Worm (Caenorhabditis elegans) whole organism, late embryonic: ENCODE data around the gene F54F2.6.

ENCODE experiments used
- C08G9.2 ChIP-seq: sonication (generic microtip); optimal IDR thresholded peaks from 2 replicates; lab custom pipeline; 2016; ENCODE audit warnings: mild to moderate bottlenecking, missing genetic modification characterization, moderate library complexity, missing compliant biosample characterization
- F13H6.1 ChIP-seq: sonication (generic microtip); optimal IDR thresholded peaks from 2 replicates; lab custom pipeline; 2016; ENCODE audit warnings: missing genetic modification characterization, missing compliant biosample characterization
- K02D7.2 ChIP-seq: sonication (generic microtip); optimal IDR thresholded peaks from 2 replicates; lab custom pipeline; 2017; ENCODE audit warnings: mild to moderate bottlenecking, missing genetic modification characterization, missing compliant biosample characterization
- K09A11.1 ChIP-seq: sonication (generic microtip); optimal IDR thresholded peaks from 2 replicates; lab custom pipeline; 2017; ENCODE audit warnings: antibody characterized with exemption, mild to moderate bottlenecking, missing genetic modification characterization, missing compliant biosample characterization; ENCODE audit not compliant: insufficient read depth
- T23F11.4 ChIP-seq: fragments of 200-800 bp; sonication (Bioruptor generic); optimal IDR thresholded peaks from 2 replicates; lab custom pipeline; 2018; ENCODE audit warnings: mild to moderate bottlenecking, missing genetic modification characterization, missing compliant biosample characterization
- Y22D7AL.16 ChIP-seq: sonication (generic microtip); optimal IDR thresholded peaks from 2 replicates; lab custom pipeline; 2016; ENCODE audit warnings: missing genetic modification characterization, missing compliant biosample characterization
- ama-1 ChIP-seq: fragments of 150-350 bp; optimal IDR thresholded peaks from 2 replicates; lab custom pipeline; 2014
- ceh-14 ChIP-seq: sonication (generic microtip); optimal IDR thresholded peaks from 2 replicates; lab custom pipeline; 2016; ENCODE audit warnings: missing genotype, missing genetic modification characterization, missing compliant biosample characterization
- ceh-18 ChIP-seq: sonication (generic microtip); optimal IDR thresholded peaks from 2 replicates; lab custom pipeline; 2016; ENCODE audit warnings: missing genetic modification characterization, missing compliant biosample characterization
- ceh-19 ChIP-seq: fragments of 200-800 bp; sonication (Bioruptor generic); optimal IDR thresholded peaks from 2 replicates; lab custom pipeline; 2018; ENCODE audit warnings: mild to moderate bottlenecking, missing genetic modification characterization, missing compliant biosample characterization
- ceh-2 ChIP-seq: sonication (generic microtip); optimal IDR thresholded peaks from 2 replicates; lab custom pipeline; 2016; ENCODE audit warnings: missing genotype, missing genetic modification characterization, missing compliant biosample characterization
- ceh-22 ChIP-seq: sonication (generic microtip); optimal IDR thresholded peaks from 2 replicates; lab custom pipeline; 2017; ENCODE audit warnings: missing biosample characterization, missing genetic modification characterization
- ceh-30 ChIP-seq: fragments of 150-350 bp; optimal IDR thresholded peaks from 2 replicates; lab custom pipeline; 2014; ENCODE audit warnings: missing biosample characterization, missing genetic modification characterization
- ceh-31 ChIP-seq: sonication (generic microtip); optimal IDR thresholded peaks from 2 replicates; lab custom pipeline; 2016; ENCODE audit warnings: missing genetic modification characterization, missing compliant biosample characterization
- ceh-48 ChIP-seq: sonication (generic microtip); optimal IDR thresholded peaks from 2 replicates; lab custom pipeline; 2016; ENCODE audit warnings: missing genetic modification characterization, inconsistent platforms, missing compliant biosample characterization
- ceh-6 ChIP-seq: fragments of 200-800 bp; sonication (Bioruptor generic); optimal IDR thresholded peaks from 2 replicates; lab custom pipeline; 2018; ENCODE audit warnings: mild to moderate bottlenecking, missing genetic modification characterization, missing compliant biosample characterization
- ceh-9 ChIP-seq: sonication (generic microtip); optimal IDR thresholded peaks from 2 replicates; lab custom pipeline; 2016; ENCODE audit warnings: mild to moderate bottlenecking, missing genetic modification characterization, inconsistent platforms, missing compliant biosample characterization
- dmd-4 ChIP-seq: sonication (generic microtip); optimal IDR thresholded peaks from 2 replicates; lab custom pipeline; 2016; ENCODE audit warnings: borderline replicate concordance, missing genetic modification characterization, missing compliant biosample characterization
- elt-2 ChIP-seq: sonication (generic microtip); optimal IDR thresholded peaks from 2 replicates; lab custom pipeline; 2016; ENCODE audit warnings: missing genetic modification reagents, missing genetic modification characterization, missing compliant biosample characterization
- elt-4 ChIP-seq: sonication (generic microtip); optimal IDR thresholded peaks from 2 replicates; lab custom pipeline; 2016; ENCODE audit warnings: missing genetic modification characterization, missing compliant biosample characterization
- ets-4 ChIP-seq: sonication (generic microtip); optimal IDR thresholded peaks from 2 replicates; lab custom pipeline; 2016; ENCODE audit warnings: missing genetic modification characterization, missing compliant biosample characterization
- fax-1 ChIP-seq: sonication (generic microtip); optimal IDR thresholded peaks from 2 replicates; lab custom pipeline; 2016; ENCODE audit warnings: missing genotype, missing genetic modification characterization, missing compliant biosample characterization
- gmeb-2 ChIP-seq: sonication (generic microtip); optimal IDR thresholded peaks from 2 replicates; lab custom pipeline; 2016; ENCODE audit warnings: missing genetic modification characterization, inconsistent platforms, missing compliant biosample characterization
- hlh-13 ChIP-seq: fragments of 200-800 bp; sonication (Bioruptor generic); optimal IDR thresholded peaks from 2 replicates; lab custom pipeline; 2018; ENCODE audit warnings: mild to moderate bottlenecking, missing genetic modification characterization, missing compliant biosample characterization
- hlh-15 ChIP-seq: sonication (generic microtip); optimal IDR thresholded peaks from 2 replicates; lab custom pipeline; 2016; ENCODE audit warnings: missing genetic modification characterization, missing compliant biosample characterization
- hlh-30 ChIP-seq: sonication (generic microtip); optimal IDR thresholded peaks from 2 replicates; lab custom pipeline; 2017; ENCODE audit warnings: antibody characterized with exemption, missing genetic modification characterization, missing compliant biosample characterization; ENCODE audit not compliant: insufficient read depth
- hlh-8 ChIP-seq: sonication (generic microtip); optimal IDR thresholded peaks from 2 replicates; lab custom pipeline; 2016; ENCODE audit warnings: missing genotype, missing genetic modification characterization, missing compliant biosample characterization
- lim-6 ChIP-seq: sonication (generic microtip); optimal IDR thresholded peaks from 2 replicates; lab custom pipeline; 2016; ENCODE audit warnings: missing genetic modification characterization, missing compliant biosample characterization
- madf-2 ChIP-seq: sonication (generic microtip); optimal IDR thresholded peaks from 2 replicates; lab custom pipeline; 2017; ENCODE audit warnings: missing genetic modification characterization, missing compliant biosample characterization
- mec-3 ChIP-seq: sonication (generic microtip); optimal IDR thresholded peaks from 2 replicates; lab custom pipeline; 2016; ENCODE audit warnings: borderline replicate concordance, missing genetic modification characterization, missing compliant biosample characterization
- nfya-1 ChIP-seq: sonication (generic microtip); optimal IDR thresholded peaks from 2 replicates; lab custom pipeline; 2017; ENCODE audit warnings: missing genetic modification characterization, mild to moderate bottlenecking, missing compliant biosample characterization, antibody characterized with exemption, moderate library complexity
- nhr-11 ChIP-seq: fragments of 150-350 bp; optimal IDR thresholded peaks from 2 replicates; lab custom pipeline; 2014; ENCODE audit warnings: missing biosample characterization, missing genetic modification characterization
- nhr-232 ChIP-seq: sonication (generic microtip); optimal IDR thresholded peaks from 2 replicates; lab custom pipeline; 2016; ENCODE audit warnings: missing genetic modification characterization, missing compliant biosample characterization
- npax-4 ChIP-seq: sonication (generic microtip); optimal IDR thresholded peaks from 2 replicates; lab custom pipeline; 2016; ENCODE audit warnings: missing genetic modification characterization, missing compliant biosample characterization
- odd-2 ChIP-seq: sonication (generic microtip); optimal IDR thresholded peaks from 2 replicates; lab custom pipeline; 2017; ENCODE audit warnings: antibody characterized with exemption, mild to moderate bottlenecking, missing genetic modification characterization, missing compliant biosample characterization
- pag-3 ChIP-seq: sonication (generic microtip); optimal IDR thresholded peaks from 2 replicates; lab custom pipeline; 2016; ENCODE audit warnings: missing compliant biosample characterization, missing genetic modification characterization, borderline replicate concordance
- pat-9 ChIP-seq: fragments of 200-800 bp; sonication (Bioruptor generic); optimal IDR thresholded peaks from 2 replicates; lab custom pipeline; 2018; ENCODE audit warnings: mild to moderate bottlenecking, missing genetic modification characterization, moderate library complexity, missing compliant biosample characterization
- pha-2 ChIP-seq: sonication (generic microtip); optimal IDR thresholded peaks from 2 replicates; lab custom pipeline; 2017; ENCODE audit warnings: mild to moderate bottlenecking, missing genetic modification characterization, missing compliant biosample characterization
- pros-1 ChIP-seq: fragments of 150-350 bp; optimal IDR thresholded peaks from 2 replicates; lab custom pipeline; 2014; ENCODE audit warnings: missing biosample characterization, missing genetic modification reagents, missing genetic modification characterization
- ref-2 ChIP-seq: sonication (generic microtip); optimal IDR thresholded peaks from 2 replicates; lab custom pipeline; 2016; ENCODE audit warnings: missing genetic modification characterization, missing compliant biosample characterization
- rnt-1 ChIP-seq: sonication (generic microtip); optimal IDR thresholded peaks from 2 replicates; lab custom pipeline; 2016; ENCODE audit warnings: missing genetic modification characterization, missing compliant biosample characterization
- sdc-2 ChIP-seq: sonication (generic microtip); optimal IDR thresholded peaks from 2 replicates; lab custom pipeline; 2016; ENCODE audit warnings: missing genotype, missing genetic modification characterization, missing compliant biosample characterization
- sox-2 ChIP-seq: fragments of 200-800 bp; sonication (Bioruptor generic); IDR thresholded peaks from 2 replicates; pipeline ENCODE4 v1.3.6; 2022; ENCODE audit warnings: missing genetic modification reagents, missing genetic modification characterization, missing compliant biosample characterization
- sox-4 ChIP-seq: sonication (generic microtip); optimal IDR thresholded peaks from 2 replicates; lab custom pipeline; 2017; ENCODE audit warnings: mild to moderate bottlenecking, missing genetic modification characterization, inconsistent platforms, missing compliant biosample characterization
- syd-9 ChIP-seq: sonication (generic microtip); optimal IDR thresholded peaks from 2 replicates; lab custom pipeline; 2016; ENCODE audit warnings: mild to moderate bottlenecking, missing genetic modification characterization, moderate library complexity, missing compliant biosample characterization
- tbx-2 ChIP-seq: sonication (generic microtip); optimal IDR thresholded peaks from 2 replicates; lab custom pipeline; 2016; ENCODE audit warnings: missing genetic modification characterization, missing compliant biosample characterization
- tbx-7 ChIP-seq: sonication (generic microtip); optimal IDR thresholded peaks from 2 replicates; lab custom pipeline; 2016; ENCODE audit warnings: missing genotype, missing genetic modification characterization, missing compliant biosample characterization
- ttx-3 ChIP-seq: sonication (generic microtip); optimal IDR thresholded peaks from 2 replicates; lab custom pipeline; 2016; ENCODE audit warnings: missing genetic modification reagents, missing genetic modification characterization, missing compliant biosample characterization
- unc-42 ChIP-seq: sonication (generic microtip); optimal IDR thresholded peaks from 2 replicates; lab custom pipeline; 2016; ENCODE audit warnings: missing genotype, missing genetic modification characterization, missing compliant biosample characterization
- unc-55 ChIP-seq: sonication (generic microtip); optimal IDR thresholded peaks from 2 replicates; lab custom pipeline; 2017; ENCODE audit warnings: missing biosample characterization, missing genetic modification reagents, missing genetic modification characterization
- unc-86 ChIP-seq: sonication (generic microtip); optimal IDR thresholded peaks from 2 replicates; lab custom pipeline; 2016; ENCODE audit warnings: missing genetic modification characterization, missing compliant biosample characterization
- zip-5 ChIP-seq: sonication (generic microtip); optimal IDR thresholded peaks from 2 replicates; lab custom pipeline; 2016; ENCODE audit warnings: missing genetic modification characterization, missing compliant biosample characterization

The F54F2.6 gene

DNA sequence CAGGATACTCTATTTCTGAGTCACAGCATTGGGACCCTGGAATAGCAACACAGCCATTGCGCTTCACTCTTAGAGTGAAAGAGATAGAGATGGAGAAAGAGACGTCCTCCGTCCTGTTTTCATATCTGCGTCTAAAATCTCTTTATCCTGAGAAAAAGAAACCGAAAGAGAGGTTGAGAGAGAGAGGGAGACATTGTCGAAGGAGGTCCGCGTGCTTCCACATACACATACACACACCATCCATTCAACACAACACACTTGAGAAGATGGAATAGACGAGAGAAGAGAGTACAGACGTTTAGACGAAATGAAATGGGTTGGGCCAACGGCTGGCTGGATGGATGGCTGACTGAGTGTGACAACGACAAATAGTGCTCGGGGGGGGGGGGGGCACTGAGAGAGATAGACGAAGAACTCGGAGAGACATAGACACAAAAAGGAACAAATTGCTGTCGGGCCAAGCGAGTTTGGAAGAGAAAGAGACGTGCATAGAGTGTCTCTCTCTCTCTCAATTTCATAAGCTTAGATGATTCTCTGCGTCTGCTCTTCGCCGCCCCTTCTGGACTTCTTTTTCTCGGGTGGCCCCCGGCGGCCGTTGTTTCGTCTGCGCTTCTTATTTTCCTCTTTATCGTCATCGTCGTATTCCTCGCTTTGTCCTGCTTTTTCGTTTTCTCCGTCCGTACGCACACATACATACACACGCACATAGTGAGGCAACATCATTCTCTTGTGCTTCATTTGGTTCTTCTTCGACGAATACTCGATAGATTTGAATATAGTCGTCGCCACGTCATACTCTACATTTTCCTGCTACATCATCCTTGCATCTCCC is at the start of gene F54F2.6:
TSS of gene F54F2.6 (minus strand) at position 738 of the 832 bp plus-strand sequence.
- TF ChIP-seq nhr-11 (no peak), gmeb-2 (tag; lab: Kevin White, UChicago) (no peak), unc-55 (GFP tag; lab: Kevin White, UChicago) (peak; percentile 91), ceh-9 (tag; lab: Kevin White, UChicago) (no peak), ceh-2 (peak; percentile 57), pag-3 (tag; lab: Kevin White, UChicago) (no peak), syd-9 (tag; lab: Kevin White, UChicago) (peak; percentile 69), fax-1 (peak; percentile 50), ceh-14 (tag; lab: Kevin White, UChicago) (peak; percentile 84), ama-1 (lab: Kevin White, UChicago) (peak; percentile 64), madf-2 (tag; lab: Kevin White, UChicago) (no peak), ceh-22 (tag; lab: Kevin White, UChicago) (peak; percentile 69), tbx-2 (peak; percentile 80), ceh-30 (tag; lab: Kevin White, UChicago) (peak; percentile 3), ceh-48 (tag; lab: Kevin White, UChicago) (peak; percentile 0), pha-2 (tag; lab: Kevin White, UChicago) (peak; percentile 76), K09A11.1 (tag; lab: Kevin White, UChicago) (peak; percentile 47), sox-2 (peak; percentile 56), sox-4 (no peak), hlh-15 (tag; lab: Kevin White, UChicago) (no peak), C08G9.2 (tag; lab: Kevin White, UChicago) (no peak), tbx-7 (tag; lab: Kevin White, UChicago) (no peak), ttx-3 (tag; lab: Kevin White, UChicago) (no peak), lim-6 (tag; lab: Kevin White, UChicago) (no peak), dmd-4 (tag; lab: Kevin White, UChicago) (no peak), ref-2 (peak; percentile 81), T23F11.4 (GFP tag; lab: Kevin White, UChicago) (no peak), unc-86 (tag; lab: Kevin White, UChicago) (peak; percentile 57), sdc-2 (tag; lab: Kevin White, UChicago) (peak; percentile 58), pat-9 (tag; lab: Kevin White, UChicago) (no peak), F13H6.1 (tag; lab: Kevin White, UChicago) (peak; percentile 45), hlh-30 (tag; lab: Kevin White, UChicago) (peak; percentile 88), zip-5 (tag; lab: Kevin White, UChicago) (peak; percentile 14), ceh-6 (no peak), rnt-1 (tag; lab: Kevin White, UChicago) (peak; percentile 60), odd-2 (no peak), K02D7.2 (tag; lab: Kevin White, UChicago) (no peak), elt-2 (peak; percentile 44), hlh-13 (GFP tag; lab: Kevin White, UChicago) (no peak), ceh-31 (tag; lab: Kevin White, UChicago) (peak; percentile 91), nfya-1 (peak; percentile 96), npax-4 (no peak), mec-3 (tag; lab: Kevin White, UChicago) (peak; percentile 27), ceh-19 (peak; percentile 77), nhr-232 (tag; lab: Kevin White, UChicago) (no peak), hlh-8 (tag; lab: Kevin White, UChicago) (peak; percentile 60), ets-4 (no peak), Y22D7AL.16 (no peak), pros-1 (peak; percentile 78), ceh-18 (tag; lab: Kevin White, UChicago) (peak; percentile 96), elt-4 (tag; lab: Kevin White, UChicago) (no peak), unc-42 (peak; percentile 86)
